Worm (Caenorhabditis elegans): ENCODE results near the gene micu-1.

ce11 chrIV:13318773-13319172 is 21.0 kb downstream of the micu-1 start:
- TF ChIP-seq madf-2 (tag; optimal IDR thresholded peaks at IDR 0.05) (no peak), che-1 (tag; optimal IDR thresholded peaks at IDR 0.05) (no peak), fkh-10 (GFP tag; optimal IDR thresholded peaks at IDR 0.05) (no peak), ama-1 (optimal IDR thresholded peaks at IDR 0.05) (no peak), ceh-9 (tag; optimal IDR thresholded peaks at IDR 0.05) (no peak), hlh-30 (tag; optimal IDR thresholded peaks at IDR 0.05; ENCODE audit: insufficient read depth) (no peak), odd-2 (tag; optimal IDR thresholded peaks at IDR 0.05) (no peak), nfya-1 (tag; optimal IDR thresholded peaks at IDR 0.05) (no peak), pax-1 (tag; optimal IDR thresholded peaks at IDR 0.05) (no peak), pag-3 (tag; optimal IDR thresholded peaks at IDR 0.05; ENCODE audit: borderline replicate concordance) (no peak), tbx-2 (tag; optimal IDR thresholded peaks at IDR 0.05) (no peak), nhr-11 (tag; optimal IDR thresholded peaks at IDR 0.05) (no peak)

Measured in whole organism, late embryonic.